Worm (Caenorhabditis elegans) whole organism, early embryonic: ENCODE results near the gene T01D1.3.

Experiments
- B0310.2 ChIP-seq: sonication (generic microtip); optimal IDR thresholded peaks from 2 replicates; lab custom pipeline; 2016; ENCODE audit warnings: mild to moderate bottlenecking, missing genetic modification characterization, missing compliant biosample characterization
- F13C5.2 ChIP-seq: sonication (generic microtip); optimal IDR thresholded peaks from 2 replicates; lab custom pipeline; 2017; ENCODE audit warnings: mild to moderate bottlenecking, missing genetic modification characterization, inconsistent platforms, missing compliant biosample characterization
- aly-1 ChIP-seq: sonication (generic microtip); optimal IDR thresholded peaks from 2 replicates; lab custom pipeline; 2016; ENCODE audit warnings: missing genetic modification characterization, missing compliant biosample characterization
- ama-1 ChIP-seq: fragments of 150-350 bp; optimal IDR thresholded peaks from 2 replicates; lab custom pipeline; 2014
- ceh-13 ChIP-seq: fragments of 200-800 bp; sonication (Bioruptor generic); optimal IDR thresholded peaks from 2 replicates; lab custom pipeline; 2018; ENCODE audit warnings: mild to moderate bottlenecking, missing genetic modification characterization, missing compliant biosample characterization
- ceh-36 ChIP-seq: sonication (generic microtip); optimal IDR thresholded peaks from 2 replicates; lab custom pipeline; 2016; ENCODE audit warnings: missing genetic modification characterization, inconsistent platforms, missing compliant biosample characterization
- ets-7 ChIP-seq: sonication (generic microtip); optimal IDR thresholded peaks from 2 replicates; lab custom pipeline; 2016; ENCODE audit warnings: missing genotype, missing genetic modification characterization, missing compliant biosample characterization
- flt-1 ChIP-seq: fragments of 200-800 bp; sonication (Bioruptor generic); IDR thresholded peaks from 2 replicates; pipeline ENCODE4 v1.3.6; 2022; ENCODE audit warnings: missing genetic modification characterization, missing compliant biosample characterization
- hmbx-1 ChIP-seq: sonication (generic microtip); optimal IDR thresholded peaks from 2 replicates; lab custom pipeline; 2016; ENCODE audit warnings: mild to moderate bottlenecking, missing genetic modification characterization, missing compliant biosample characterization
- hmg-4 ChIP-seq: fragments of 200-800 bp; sonication (Bioruptor generic); optimal IDR thresholded peaks from 2 replicates; lab custom pipeline; 2018; ENCODE audit warnings: mild to moderate bottlenecking, missing genetic modification characterization, missing compliant biosample characterization
- hnd-1 ChIP-seq: sonication (generic microtip); optimal IDR thresholded peaks from 2 replicates; lab custom pipeline; 2016; ENCODE audit warnings: missing genetic modification characterization, missing compliant biosample characterization
- pes-1 ChIP-seq: fragments of 200-800 bp; sonication (Bioruptor generic); IDR thresholded peaks from 2 replicates; pipeline ENCODE4 v1.3.6; 2022; ENCODE audit warnings: missing genetic modification reagents, missing genetic modification characterization, missing compliant biosample characterization
- scrt-1 ChIP-seq: fragments of 200-800 bp; sonication (Bioruptor generic); IDR thresholded peaks from 2 replicates; pipeline ENCODE4 v1.3.6; 2022; ENCODE audit warnings: missing genetic modification characterization, missing compliant biosample characterization
- sea-1 ChIP-seq: fragments of 200-800 bp; sonication (Bioruptor generic); conservative IDR thresholded peaks from 2 replicates; pipeline ENCODE4 v1.3.6; 2022; ENCODE audit warnings: missing genetic modification characterization, missing compliant biosample characterization
- tbx-11 ChIP-seq: fragments of 200-800 bp; sonication (Bioruptor generic); IDR thresholded peaks from 2 replicates; pipeline ENCODE4 v1.3.6; 2022; ENCODE audit warnings: missing genetic modification characterization, missing compliant biosample characterization
- tbx-37 ChIP-seq: fragments of 200-800 bp; sonication (Bioruptor generic); conservative IDR thresholded peaks from 2 replicates; pipeline ENCODE4 v1.3.6; 2022; ENCODE audit warnings: missing genetic modification reagents, missing genetic modification characterization, missing compliant biosample characterization
- tra-4 ChIP-seq: sonication (generic microtip); optimal IDR thresholded peaks from 2 replicates; lab custom pipeline; 2017; ENCODE audit warnings: missing genetic modification characterization, missing compliant biosample characterization

T01D1.3 gene

DNA sequence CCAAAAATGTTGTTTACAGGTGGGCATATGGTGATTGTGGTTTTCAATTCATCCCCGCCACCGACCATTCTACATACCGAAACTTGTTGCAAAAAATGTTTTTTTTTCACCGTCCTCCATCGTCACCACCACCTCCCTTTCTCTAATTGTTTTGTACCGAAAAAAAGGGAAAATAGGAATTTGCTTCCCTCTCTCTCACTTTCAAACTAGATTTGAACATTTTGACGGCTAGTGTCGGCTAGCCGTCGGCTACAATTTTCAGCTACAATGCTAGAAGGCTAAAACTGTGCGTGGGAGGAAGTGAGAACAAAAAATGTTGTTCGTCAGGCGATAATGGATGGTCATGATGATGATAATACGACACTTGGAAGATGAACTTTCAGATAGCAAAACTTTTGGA lies 2.4 kb upstream of the T01D1.3 start:
- no peak for TF ChIP-seq sea-1 (GFP tag; lab: Robert Waterston, UW)
- no peak for TF ChIP-seq hmg-4 (GFP tag; lab: Kevin White, UChicago)
- no peak for TF ChIP-seq pes-1 (GFP tag; lab: Robert Waterston, UW)
- TF ChIP-seq tbx-11 (GFP tag; lab: Robert Waterston, UW) = no peak
- no peak for TF ChIP-seq ama-1
- TF ChIP-seq ceh-13 (GFP tag; lab: Kevin White, UChicago) = no peak
- no peak for TF ChIP-seq flt-1 (GFP tag; lab: Robert Waterston, UW)
- no peak for TF ChIP-seq F13C5.2

DNA sequence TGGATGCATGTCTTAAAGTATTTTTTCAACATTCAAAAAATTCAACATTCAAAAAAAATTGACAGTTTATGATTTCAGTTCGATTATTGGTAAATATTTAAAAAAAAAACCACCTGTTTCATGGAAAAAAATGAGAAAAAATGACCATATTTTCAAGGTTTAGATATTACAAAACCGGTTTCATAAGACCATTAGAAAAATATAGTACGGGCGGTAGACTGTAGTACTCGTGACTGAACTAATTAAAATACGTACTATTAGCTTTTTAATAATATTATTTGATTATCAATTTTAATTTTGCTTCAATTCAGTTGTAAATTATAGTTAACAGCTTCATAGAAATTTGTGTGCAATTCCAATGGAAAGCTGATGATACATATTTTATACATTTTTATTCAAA lies 854 bp upstream of the T01D1.3 start:
- TF ChIP-seq ets-7 (tag; lab: Kevin White, UChicago) (no peak), aly-1 (tag; lab: Kevin White, UChicago) (no peak), B0310.2 (tag; lab: Kevin White, UChicago) (no peak), flt-1 (GFP tag; lab: Robert Waterston, UW) (no peak), hmg-4 (GFP tag; lab: Kevin White, UChicago) (no peak), ceh-36 (tag; lab: Kevin White, UChicago) (no peak), hmbx-1 (tag; lab: Kevin White, UChicago) (no peak), scrt-1 (GFP tag; lab: Robert Waterston, UW) (no peak), tra-4 (no peak), sea-1 (GFP tag; lab: Robert Waterston, UW) (no peak), tbx-11 (GFP tag; lab: Robert Waterston, UW) (no peak), ceh-13 (GFP tag; lab: Kevin White, UChicago) (no peak), hnd-1 (tag; lab: Kevin White, UChicago) (no peak), F13C5.2 (no peak), tbx-37 (GFP tag; lab: Robert Waterston, UW) (no peak), pes-1 (GFP tag; lab: Robert Waterston, UW) (no peak), ama-1 (no peak)

DNA sequence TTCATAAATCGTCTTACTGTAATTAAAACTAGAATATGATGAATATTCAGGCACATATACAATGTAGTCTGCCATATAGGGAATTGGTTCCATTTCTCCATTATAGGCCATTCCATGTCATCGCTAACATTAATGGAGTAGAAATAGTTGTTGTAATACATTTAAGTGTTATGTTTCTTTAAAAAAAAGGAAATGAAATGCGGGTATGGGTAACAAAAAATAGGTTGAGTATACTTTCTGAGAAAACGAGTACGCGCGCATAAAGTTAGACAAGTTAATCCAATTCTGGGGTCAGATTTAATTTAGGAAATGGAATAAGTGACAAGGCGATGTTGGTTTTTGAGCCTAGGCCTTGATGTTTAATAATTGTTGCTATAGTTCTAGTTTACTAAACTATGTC lies 2.1 kb downstream of the T01D1.3 start, which contains the start of gene T01D1.7:
T01D1.7 (minus strand) TSS at position 101 of the 400 bp plus-strand sequence.
- TF ChIP-seq ceh-36 (tag; lab: Kevin White, UChicago) = no peak
- no peak for TF ChIP-seq tbx-37 (GFP tag; lab: Robert Waterston, UW)
- TF ChIP-seq tra-4 = no peak
- TF ChIP-seq ama-1 = no peak
- no peak for TF ChIP-seq aly-1 (tag; lab: Kevin White, UChicago)
- TF ChIP-seq hmbx-1 (tag; lab: Kevin White, UChicago) = no peak
- TF ChIP-seq hmg-4 (GFP tag; lab: Kevin White, UChicago) = no peak
- TF ChIP-seq B0310.2 (tag; lab: Kevin White, UChicago) = no peak
- TF ChIP-seq hnd-1 (tag; lab: Kevin White, UChicago) = no peak
- no peak for TF ChIP-seq tbx-11 (GFP tag; lab: Robert Waterston, UW)
- no peak for TF ChIP-seq ets-7 (tag; lab: Kevin White, UChicago)
- TF ChIP-seq ceh-13 (GFP tag; lab: Kevin White, UChicago) = no peak
- no peak for TF ChIP-seq F13C5.2
- no peak for TF ChIP-seq scrt-1 (GFP tag; lab: Robert Waterston, UW)
- no peak for TF ChIP-seq flt-1 (GFP tag; lab: Robert Waterston, UW)
- no peak for TF ChIP-seq sea-1 (GFP tag; lab: Robert Waterston, UW)
- no peak for TF ChIP-seq pes-1 (GFP tag; lab: Robert Waterston, UW)

DNA sequence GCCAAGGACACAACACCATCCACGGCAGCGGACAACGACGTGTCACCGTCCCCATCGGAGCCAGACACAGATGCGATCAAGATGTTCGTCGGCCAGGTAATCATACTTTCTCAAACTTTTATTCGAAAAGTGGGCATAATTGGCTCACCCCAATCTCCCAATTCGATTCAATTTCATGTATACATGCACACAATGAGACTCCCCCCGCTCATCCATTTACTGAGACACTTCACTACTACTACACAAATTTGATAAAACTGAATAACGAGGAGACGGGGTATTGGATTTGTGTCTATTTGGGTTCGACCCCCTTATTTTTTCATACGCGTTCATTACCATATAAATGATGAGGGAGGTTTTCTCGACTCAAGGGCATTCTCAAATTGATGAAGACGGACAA lies 12.5 kb downstream of the T01D1.3 start:
- no peak for TF ChIP-seq flt-1 (GFP tag; lab: Robert Waterston, UW)

DNA sequence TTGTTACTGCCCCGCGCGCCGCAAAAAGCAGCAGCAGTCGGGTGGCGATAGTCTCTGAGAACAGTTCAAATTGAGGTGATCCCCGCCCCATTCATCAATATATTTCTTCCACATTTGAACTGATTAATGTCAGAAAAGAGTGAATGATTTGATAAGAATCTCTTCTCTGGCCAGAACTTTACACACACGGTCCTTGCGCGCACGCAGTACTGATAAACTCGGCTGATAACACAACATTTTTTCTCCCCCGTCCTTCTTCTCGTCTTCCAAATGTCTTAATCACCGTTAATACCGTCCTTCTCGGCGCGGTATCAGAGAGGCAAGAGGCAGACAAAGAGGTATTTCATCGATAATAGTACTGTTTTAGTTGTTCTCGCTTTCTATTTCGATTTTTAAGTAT lies 13.6 kb downstream of the T01D1.3 start, which contains the start of gene etr-1:
etr-1 (plus strand) TSS at position 193 of the 400 bp plus-strand sequence.
- TF ChIP-seq ets-7 (tag; lab: Kevin White, UChicago) (no peak), tbx-11 (GFP tag; lab: Robert Waterston, UW) (no peak), ceh-36 (tag; lab: Kevin White, UChicago) (no peak), hnd-1 (tag; lab: Kevin White, UChicago) (no peak), ceh-13 (GFP tag; lab: Kevin White, UChicago) (no peak), sea-1 (GFP tag; lab: Robert Waterston, UW) (no peak), F13C5.2 (no peak), B0310.2 (tag; lab: Kevin White, UChicago) (no peak), hmbx-1 (tag; lab: Kevin White, UChicago) (no peak), flt-1 (GFP tag; lab: Robert Waterston, UW) (no peak), tbx-37 (GFP tag; lab: Robert Waterston, UW) (no peak), hmg-4 (GFP tag; lab: Kevin White, UChicago) (no peak), tra-4 (no peak), pes-1 (GFP tag; lab: Robert Waterston, UW) (no peak), ama-1 (no peak)

DNA sequence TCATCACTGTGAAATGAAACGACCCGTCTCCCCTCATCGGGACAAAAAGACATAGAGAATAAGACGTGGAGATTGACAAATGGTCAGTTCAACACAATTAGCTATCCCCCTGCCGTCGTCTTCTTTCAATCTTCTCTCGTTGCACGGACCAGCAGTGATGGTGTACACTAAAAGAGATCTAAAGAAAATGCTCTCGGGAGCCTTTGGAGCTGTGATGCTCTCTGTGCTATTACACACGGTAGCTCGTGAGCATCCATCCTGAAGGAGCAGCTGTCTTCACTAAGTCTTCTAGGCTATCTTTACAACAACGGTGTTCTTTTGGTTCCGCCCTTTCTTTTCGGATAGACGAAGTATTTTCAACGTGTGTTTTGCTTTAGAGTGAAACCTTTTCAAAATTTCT lies 14.5 kb downstream of the T01D1.3 start:
- no peak for TF ChIP-seq ceh-13 (GFP tag; lab: Kevin White, UChicago)
- no peak for TF ChIP-seq ama-1
- TF ChIP-seq ceh-36 (tag; lab: Kevin White, UChicago) = no peak
- TF ChIP-seq flt-1 (GFP tag; lab: Robert Waterston, UW) = no peak

DNA sequence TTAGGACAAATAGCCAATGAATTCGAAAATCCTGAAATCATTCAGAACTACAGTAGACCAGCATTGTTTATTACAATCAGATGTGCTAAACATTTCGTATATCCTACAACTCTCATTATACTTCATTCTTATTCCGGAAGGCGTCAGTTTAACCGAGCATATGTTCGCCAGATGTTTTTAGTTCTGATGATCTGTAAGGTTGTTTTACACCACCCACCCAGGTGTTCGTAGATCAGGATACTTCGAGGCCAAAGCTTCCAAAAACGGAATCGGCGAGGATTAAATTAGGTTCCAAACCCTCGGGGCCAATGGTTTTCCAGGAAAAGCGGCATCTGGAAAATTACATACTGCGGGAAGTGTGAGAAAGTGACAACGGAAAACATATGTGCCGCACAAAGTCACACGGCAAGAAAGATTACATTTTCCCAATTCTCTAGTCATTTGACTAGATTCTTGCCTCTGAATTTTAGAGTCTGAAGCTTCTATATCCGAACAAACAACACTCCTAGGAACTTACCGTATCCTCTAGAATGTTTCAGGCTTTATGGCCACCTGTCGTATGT lies 15.1 kb downstream of the T01D1.3 start:
- no peak for TF ChIP-seq ets-7 (tag; lab: Kevin White, UChicago)
- TF ChIP-seq tra-4 = no peak
- no peak for TF ChIP-seq hmbx-1 (tag; lab: Kevin White, UChicago)
- no peak for TF ChIP-seq flt-1 (GFP tag; lab: Robert Waterston, UW)
- TF ChIP-seq aly-1 (tag; lab: Kevin White, UChicago) = no peak
- TF ChIP-seq tbx-11 (GFP tag; lab: Robert Waterston, UW) = no peak
- TF ChIP-seq pes-1 (GFP tag; lab: Robert Waterston, UW) = no peak
- TF ChIP-seq sea-1 (GFP tag; lab: Robert Waterston, UW) = no peak
- no peak for TF ChIP-seq F13C5.2
- no peak for TF ChIP-seq hnd-1 (tag; lab: Kevin White, UChicago)
- no peak for TF ChIP-seq hmg-4 (GFP tag; lab: Kevin White, UChicago)
